Fruit fly (Drosophila melanogaster): ENCODE measurements around the gene CG18547.
"Not testable (repeated sequence)": the region's sequence is repeated elsewhere in the genome, so short reads cannot be mapped to it uniquely, and the experiment has no call there.

CG18547 gene

DNA sequence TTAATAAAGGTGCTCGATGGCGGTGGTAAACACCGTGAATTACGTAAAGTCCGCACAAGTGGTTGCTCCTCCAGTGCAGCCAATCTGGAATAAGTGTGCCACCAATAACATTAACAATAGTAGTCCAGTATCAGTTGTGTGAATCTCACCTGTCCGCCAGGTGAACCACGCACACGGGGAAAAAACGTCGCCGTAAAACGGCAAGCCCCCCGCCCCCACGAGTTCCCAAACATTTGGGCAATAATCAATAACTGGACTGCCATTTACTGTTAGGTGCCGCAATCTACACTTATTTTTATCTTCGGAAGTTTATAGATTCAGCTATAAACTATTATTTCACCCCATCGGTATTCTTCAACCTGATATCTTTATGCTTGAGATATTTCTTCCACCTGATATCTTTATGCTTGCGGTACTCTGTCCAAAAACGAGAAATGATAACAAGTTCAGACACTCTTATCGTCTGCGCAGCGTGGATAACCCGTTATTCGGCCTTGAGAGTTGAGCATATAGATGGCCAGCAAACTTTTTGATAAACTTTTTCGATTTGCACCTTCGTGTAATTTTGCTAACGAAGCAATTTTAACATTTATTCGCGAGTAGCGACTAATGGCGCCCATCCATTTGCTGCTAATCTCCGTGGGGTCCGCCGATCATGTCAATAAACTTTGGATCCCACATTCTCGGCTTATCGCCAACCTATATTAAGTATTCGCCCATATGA, 12.0 kb downstream of the CG18547 start:
- TF ChIP-seq psq (optimal IDR thresholded peaks at IDR 0.05) (no peak), Myc (optimal IDR thresholded peaks at IDR 0.05) (no peak), ttk (optimal IDR thresholded peaks at IDR 0.05) (no peak), Sin3A (optimal IDR thresholded peaks at IDR 0.05) (no peak), h (optimal IDR thresholded peaks at IDR 0.05) (no peak), insv (optimal IDR thresholded peaks at IDR 0.05) (no peak)

DNA sequence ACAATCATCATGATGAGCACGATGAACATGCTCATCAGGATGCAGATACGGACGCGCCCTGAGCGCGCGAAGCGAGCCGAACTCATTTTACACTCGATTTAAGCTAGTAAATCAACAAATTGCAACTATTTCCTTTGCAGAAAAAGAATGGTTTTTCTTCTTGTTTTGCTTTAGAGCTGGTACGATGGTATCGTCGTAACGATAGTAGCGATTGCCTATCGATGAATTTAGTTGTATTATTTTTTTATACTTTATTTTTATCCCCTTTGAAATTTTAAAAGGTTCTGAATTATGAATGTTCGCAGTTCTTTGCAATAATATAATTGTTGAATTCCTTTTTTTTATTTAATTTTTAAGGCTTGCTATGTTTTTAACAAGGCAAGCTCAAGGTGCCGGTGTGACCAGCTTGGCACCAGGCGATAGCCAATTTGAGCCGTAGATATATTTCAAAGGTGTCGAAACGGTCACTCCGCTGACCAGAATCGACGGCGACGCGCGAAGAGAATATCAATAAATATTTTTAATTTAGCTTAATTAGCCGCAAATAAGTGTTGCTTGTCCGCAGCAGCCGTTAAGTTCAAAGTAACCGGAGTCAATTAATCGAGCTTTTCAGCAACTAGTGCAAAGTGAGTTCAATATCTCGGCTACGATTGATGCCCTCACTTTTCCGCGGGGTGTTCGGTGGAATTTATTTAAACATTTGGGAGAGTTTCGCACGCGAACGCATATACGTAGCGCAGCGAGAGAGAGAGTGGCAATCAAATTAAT, 12.7 kb downstream of the CG18547 start, which contains the start of the genes CG12213 and GC1:
CG12213 (minus strand) TSS at position 430 of the 768 bp plus-strand sequence.
GC1 (plus strand) TSS at position 447 of the 768 bp plus-strand sequence.
- no peak for TF ChIP-seq h (optimal IDR thresholded peaks at IDR 0.05)
- no peak for TF ChIP-seq Sin3A (optimal IDR thresholded peaks at IDR 0.05)
- no peak for TF ChIP-seq Myc (optimal IDR thresholded peaks at IDR 0.05)
- TF ChIP-seq psq (optimal IDR thresholded peaks at IDR 0.05): no peak
- TF ChIP-seq insv (optimal IDR thresholded peaks at IDR 0.05): no peak
- TF ChIP-seq ttk (optimal IDR thresholded peaks at IDR 0.05): no peak

DNA sequence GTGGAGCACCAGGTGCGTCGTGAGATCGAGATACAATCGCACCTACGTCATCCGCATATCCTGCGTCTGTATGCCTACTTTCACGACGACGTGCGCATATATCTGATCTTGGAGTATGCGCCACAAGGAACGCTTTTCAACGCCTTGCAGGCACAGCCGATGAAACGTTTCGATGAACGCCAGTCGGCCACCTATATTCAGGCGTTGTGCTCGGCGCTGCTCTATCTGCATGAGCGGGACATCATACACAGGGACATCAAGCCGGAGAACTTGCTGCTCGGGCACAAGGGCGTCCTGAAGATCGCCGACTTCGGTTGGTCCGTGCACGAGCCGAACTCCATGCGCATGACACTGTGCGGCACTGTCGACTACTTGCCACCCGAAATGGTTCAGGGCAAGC, 16.2 kb downstream of the CG18547 start:
- TF ChIP-seq Myc (optimal IDR thresholded peaks at IDR 0.05) (no peak), Sin3A (optimal IDR thresholded peaks at IDR 0.05) (no peak), psq (optimal IDR thresholded peaks at IDR 0.05) (no peak), h (optimal IDR thresholded peaks at IDR 0.05) (no peak), ttk (optimal IDR thresholded peaks at IDR 0.05) (no peak), insv (optimal IDR thresholded peaks at IDR 0.05) (no peak)

DNA sequence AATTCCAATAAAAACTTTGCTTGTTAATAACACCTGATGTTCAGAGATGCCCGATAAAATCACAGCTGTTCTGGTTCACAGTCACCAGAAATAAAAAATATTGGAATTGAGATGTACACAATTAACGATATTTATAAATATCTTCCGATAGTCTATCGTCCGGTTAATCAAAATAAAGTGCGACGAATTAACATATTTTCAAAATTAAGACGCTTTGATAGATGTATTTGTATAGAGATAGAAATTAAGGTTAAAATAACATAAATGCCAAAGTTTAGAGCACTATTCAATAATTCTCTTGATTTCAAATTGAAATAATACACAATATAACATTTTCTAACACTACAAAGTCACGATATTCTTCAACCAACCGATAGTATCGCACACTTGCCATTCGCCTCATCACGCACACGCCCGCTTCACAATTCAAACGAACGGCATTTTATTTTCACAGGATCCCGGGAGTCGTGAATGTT, 17.4 kb downstream of the CG18547 start, which contains the start of the genes CG3281 and aurA:
CG3281 (minus strand) TSS at position 67 of the 476 bp plus-strand sequence.
aurA (plus strand) TSS at position 386 of the 476 bp plus-strand sequence.
- TF ChIP-seq Sin3A (optimal IDR thresholded peaks at IDR 0.05) (peak; percentile 94), Myc (optimal IDR thresholded peaks at IDR 0.05) (no peak)

DNA sequence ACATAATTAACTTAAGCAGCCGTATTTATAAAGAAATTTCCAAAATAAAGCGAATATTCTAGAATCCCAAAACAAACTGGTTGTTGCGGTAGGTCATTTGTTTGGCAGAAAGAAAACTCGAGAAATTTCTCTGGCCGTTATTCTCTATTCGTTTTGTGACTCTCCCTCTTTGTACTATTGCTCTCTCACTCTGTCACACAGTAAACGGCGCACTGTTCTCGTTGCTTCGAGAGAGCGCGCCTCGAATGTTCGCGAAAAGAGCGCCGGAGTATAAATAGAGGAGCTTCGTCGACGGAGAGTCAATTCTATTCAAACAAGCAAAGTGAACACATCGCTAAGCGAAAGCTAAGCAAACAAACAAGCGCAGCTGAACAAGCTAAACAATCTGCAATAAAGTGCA, 22.0 kb downstream of the CG18547 start, which contains the start of gene Hsp70Ab:
Hsp70Ab (plus strand) TSS at position 301 of the 400 bp plus-strand sequence.
- not testable (repeated sequence) for TF ChIP-seq h, ttk, Myc (optimal IDR thresholded peaks at IDR 0.05)

DNA sequence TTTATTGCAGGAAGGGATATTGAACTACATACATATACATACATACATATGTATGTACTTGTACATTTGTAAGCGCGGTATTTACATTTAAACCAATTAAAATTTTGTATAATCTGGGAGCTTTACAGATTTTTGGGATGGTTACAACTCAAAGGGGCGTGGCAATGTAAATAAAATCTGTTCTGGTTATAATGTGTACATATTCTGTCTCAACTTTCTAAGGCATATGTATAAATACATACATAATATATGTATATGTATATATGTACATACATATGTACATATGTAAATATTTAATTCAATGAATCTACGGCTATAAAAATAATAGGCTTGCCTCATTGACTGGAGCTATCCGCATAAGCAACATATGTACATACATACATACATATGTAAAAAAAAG, 22.8 kb downstream of the CG18547 start:
- TF ChIP-seq Myc (optimal IDR thresholded peaks at IDR 0.05): no peak
- TF ChIP-seq Sin3A (optimal IDR thresholded peaks at IDR 0.05): no peak
- TF ChIP-seq insv (optimal IDR thresholded peaks at IDR 0.05): no peak
- TF ChIP-seq psq (optimal IDR thresholded peaks at IDR 0.05): no peak
- no peak for TF ChIP-seq ttk (optimal IDR thresholded peaks at IDR 0.05)
- TF ChIP-seq h (optimal IDR thresholded peaks at IDR 0.05): no peak

dm6 chr3R:11956444-11956843, 23.7 kb downstream of the CG18547 start, which contains the start of gene Hsp70Aa:
Gene Hsp70Aa, minus strand, starts transcription at chr3R:11956544.
- TF ChIP-seq ttk, Sin3A, h (optimal IDR thresholded peaks at IDR 0.05): not testable (repeated sequence)

- TF ChIP-seq h (optimal IDR thresholded peaks at IDR 0.05) (no peak), Sin3A (optimal IDR thresholded peaks at IDR 0.05) (no peak)
Measured at dm6 chr3R:11949387-11950029, 30.7 kb downstream of the CG18547 start, which contains the start of gene CG31211. Gene CG31211, plus strand, starts transcription at chr3R:11949680.

DNA sequence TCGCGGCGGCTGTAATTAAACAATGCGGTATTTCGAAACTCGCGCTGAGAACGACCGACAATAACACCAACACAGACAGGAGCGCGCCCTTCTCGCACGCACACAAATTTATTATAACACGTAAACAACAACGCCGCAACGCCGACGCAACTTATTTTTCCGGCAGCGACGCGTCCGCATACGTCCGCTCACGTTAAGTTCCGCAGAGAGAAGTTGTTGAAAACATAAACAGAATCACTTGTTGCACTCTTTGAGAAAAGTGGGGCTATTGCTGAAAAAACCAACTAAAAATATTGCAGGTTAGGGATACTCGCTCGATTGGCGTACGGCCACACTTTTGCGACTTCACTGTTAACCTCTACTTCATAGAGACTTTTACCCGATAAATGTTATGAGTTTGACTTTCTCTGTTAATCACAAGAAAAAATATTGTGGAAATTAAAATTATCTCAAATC, 31.3 kb downstream of the CG18547 start, which contains the start of gene Cad87A:
Cad87A (minus strand) TSS at position 227 of the 456 bp plus-strand sequence.
- TF ChIP-seq insv (optimal IDR thresholded peaks at IDR 0.05) (no peak), psq (optimal IDR thresholded peaks at IDR 0.05) (no peak), Myc (optimal IDR thresholded peaks at IDR 0.05) (no peak), Sin3A (optimal IDR thresholded peaks at IDR 0.05) (no peak), h (optimal IDR thresholded peaks at IDR 0.05) (no peak), ttk (optimal IDR thresholded peaks at IDR 0.05) (no peak)

DNA sequence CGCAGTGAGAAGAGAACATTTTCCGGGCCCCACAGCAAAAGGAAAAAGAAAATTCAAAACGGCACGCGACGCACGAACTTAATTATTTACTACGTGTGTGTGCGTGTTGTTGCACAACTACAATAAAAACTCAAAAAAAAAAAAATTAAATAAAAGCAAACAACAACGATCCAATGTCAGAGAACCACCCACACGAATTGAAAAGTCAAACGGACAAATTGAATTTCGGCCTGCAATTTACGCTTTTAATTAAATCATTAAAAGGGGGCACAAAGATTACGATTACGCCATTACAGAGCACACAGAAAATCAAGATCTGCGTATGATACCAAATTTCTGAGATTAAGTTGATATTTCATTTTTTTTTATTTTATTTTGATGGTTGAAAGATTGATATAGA, 32.2 kb downstream of the CG18547 start:
- TF ChIP-seq Myc (optimal IDR thresholded peaks at IDR 0.05) (no peak), Sin3A (optimal IDR thresholded peaks at IDR 0.05) (no peak), h (optimal IDR thresholded peaks at IDR 0.05) (no peak), insv (optimal IDR thresholded peaks at IDR 0.05) (no peak), ttk (optimal IDR thresholded peaks at IDR 0.05) (no peak), psq (optimal IDR thresholded peaks at IDR 0.05) (no peak)

dm6 chr3R:11947079-11947869, 32.9 kb downstream of the CG18547 start:
- TF ChIP-seq Sin3A (optimal IDR thresholded peaks at IDR 0.05): no peak
- TF ChIP-seq ttk (optimal IDR thresholded peaks at IDR 0.05): no peak
- no peak for TF ChIP-seq insv (optimal IDR thresholded peaks at IDR 0.05)
- TF ChIP-seq psq (optimal IDR thresholded peaks at IDR 0.05): no peak
- TF ChIP-seq h (optimal IDR thresholded peaks at IDR 0.05): no peak
- TF ChIP-seq Myc (optimal IDR thresholded peaks at IDR 0.05): no peak
